Worm (Caenorhabditis elegans): ENCODE measurements around the gene C09E10.3.

ce11 chrX:1005026-1005425 is 13.9 kb upstream of the C09E10.3 start:
- TF ChIP-seq ekl-4 (GFP tag; IDR thresholded peaks at IDR 0.05) (no peak), hmg-20 (GFP tag; IDR thresholded peaks at IDR 0.05) (no peak), efl-1 (GFP tag; optimal IDR thresholded peaks at IDR 0.05) (no peak), mxl-1 (tag; optimal IDR thresholded peaks at IDR 0.05) (no peak), xnd-1 (tag; optimal IDR thresholded peaks at IDR 0.05) (no peak), nhr-27 (tag; optimal IDR thresholded peaks at IDR 0.05) (no peak), ztf-3 (GFP tag; optimal IDR thresholded peaks at IDR 0.05) (no peak), hmg-1.2 (GFP tag; IDR thresholded peaks at IDR 0.05) (no peak), unc-62 (GFP tag; optimal IDR thresholded peaks at IDR 0.05) (no peak), cebp-1 (GFP tag; IDR thresholded peaks at IDR 0.05) (no peak), cebp-1 (tag; optimal IDR thresholded peaks at IDR 0.05) (no peak), F37B4.10 (GFP tag; IDR thresholded peaks at IDR 0.05) (no peak), lin-26 (GFP tag; IDR thresholded peaks at IDR 0.05) (no peak), ets-4 (GFP tag; optimal IDR thresholded peaks at IDR 0.05) (no peak), nfya-1 (tag; optimal IDR thresholded peaks at IDR 0.05; ENCODE audit: borderline replicate concordance, insufficient read depth) (no peak)

All from whole organism, young adult.